Fruit fly (Drosophila melanogaster) whole organism, embryonic: ENCODE measurements around the gene fig.
A peak's percentile ranks its signal among the peaks of the same experiment; 100 is the strongest.

Experiments used
- Abd-B ChIP-seq: fragments of 200-800 bp; sonication (Bioruptor generic); optimal IDR thresholded peaks from 2 replicates; lab custom pipeline; 2018; ENCODE audit warnings: missing biosample characterization, mild to moderate bottlenecking, missing genetic modification characterization, moderate library complexity
- C15 ChIP-seq: fragments of 200-800 bp; sonication (Bioruptor generic); IDR thresholded peaks from 3 replicates; pipeline ENCODE4 v1.3.6; 2022; ENCODE audit warnings: missing biosample characterization, missing genetic modification characterization
- CG11456 ChIP-seq: fragments of 200-800 bp; sonication (Bioruptor generic); IDR thresholded peaks from 3 replicates; pipeline ENCODE4 v1.3.6; 2022; ENCODE audit warnings: missing biosample characterization, missing genetic modification characterization
- CG12391 ChIP-seq: fragments of 200-800 bp; sonication (Bioruptor generic); optimal IDR thresholded peaks from 3 replicates; lab custom pipeline; 2018; ENCODE audit warnings: missing biosample characterization, mild to moderate bottlenecking, missing genetic modification characterization, moderate library complexity
- CG13296 ChIP-seq: fragments of 200-800 bp; sonication (Bioruptor generic); optimal IDR thresholded peaks from 3 replicates; lab custom pipeline; 2018; ENCODE audit warnings: missing biosample characterization, mild to moderate bottlenecking, missing genetic modification characterization
- CG13424 ChIP-seq: fragments of 200-800 bp; sonication (Bioruptor generic); optimal IDR thresholded peaks from 2 replicates; lab custom pipeline; 2019; ENCODE audit warnings: missing biosample characterization, mild to moderate bottlenecking, missing genetic modification characterization, moderate library complexity
- CG14710 ChIP-seq: fragments of 200-800 bp; sonication (Bioruptor generic); optimal IDR thresholded peaks from 3 replicates; lab custom pipeline; 2019; ENCODE audit warnings: missing biosample characterization, mild to moderate bottlenecking, missing genetic modification characterization, moderate library complexity
- CG15073 ChIP-seq: fragments of 200-800 bp; sonication (Bioruptor generic); optimal IDR thresholded peaks from 2 replicates; lab custom pipeline; 2016; ENCODE audit warnings: missing biosample characterization, missing genetic modification characterization
- CG15514 ChIP-seq: fragments of 200-800 bp; sonication (Bioruptor generic); optimal IDR thresholded peaks from 3 replicates; lab custom pipeline; 2017; ENCODE audit warnings: missing biosample characterization, missing genetic modification characterization, mild to moderate bottlenecking, moderate library complexity, missing genetic modification reagents
- CG1603 ChIP-seq: fragments of 200-800 bp; sonication (Bioruptor generic); optimal IDR thresholded peaks from 2 replicates; lab custom pipeline; 2019; ENCODE audit warnings: missing biosample characterization, mild to moderate bottlenecking, missing genetic modification characterization, moderate library complexity
- CG17612 ChIP-seq: fragments of 200-800 bp; sonication (Bioruptor generic); IDR thresholded peaks from 2 replicates; pipeline ENCODE4 v1.3.6; 2022; ENCODE audit warnings: missing biosample characterization, missing genetic modification characterization
- CG18476 ChIP-seq: fragments of 200-800 bp; sonication (Bioruptor generic); optimal IDR thresholded peaks from 2 replicates; lab custom pipeline; 2016; ENCODE audit warnings: missing biosample characterization, mild to moderate bottlenecking, missing genetic modification characterization
- CG30431 ChIP-seq: fragments of 200-800 bp; sonication (Bioruptor generic); optimal IDR thresholded peaks from 2 replicates; lab custom pipeline; 2017; ENCODE audit warnings: missing biosample characterization, missing genetic modification characterization
- CG32532 ChIP-seq: fragments of 200-800 bp; sonication (Bioruptor generic); IDR thresholded peaks from 2 replicates; pipeline ENCODE4 v1.3.6; 2022; ENCODE audit warnings: missing biosample characterization, missing genetic modification characterization
- CG33213 ChIP-seq: fragments of 200-800 bp; sonication (Bioruptor generic); optimal IDR thresholded peaks from 3 replicates; lab custom pipeline; 2016; ENCODE audit warnings: missing biosample characterization, missing genetic modification characterization
- CG3838 ChIP-seq: fragments of 200-800 bp; sonication (Bioruptor generic); optimal IDR thresholded peaks from 3 replicates; lab custom pipeline; 2016; ENCODE audit warnings: missing biosample characterization, missing genetic modification characterization
- CG3995 ChIP-seq: fragments of 200-800 bp; sonication (Bioruptor generic); optimal IDR thresholded peaks from 3 replicates; lab custom pipeline; 2016; ENCODE audit warnings: missing biosample characterization, missing genetic modification characterization
- CG8924 ChIP-seq: fragments of 200-800 bp; optimal IDR thresholded peaks from 3 replicates; lab custom pipeline; 2019; ENCODE audit warnings: missing biosample characterization, mild to moderate bottlenecking, missing genetic modification characterization, moderate library complexity
- CG9932 ChIP-seq: fragments of 200-800 bp; sonication (Bioruptor generic); IDR thresholded peaks from 2 replicates; pipeline ENCODE4 v1.3.6; 2022; ENCODE audit warnings: missing biosample characterization, missing genetic modification characterization
- CkIIα-i1 ChIP-seq: fragments of 200-800 bp; sonication (Bioruptor generic); IDR thresholded peaks from 2 replicates; pipeline ENCODE4 v1.3.6; 2022; ENCODE audit warnings: missing biosample characterization, missing genetic modification characterization
- Dip2 ChIP-seq: fragments of 200-800 bp; sonication (Bioruptor generic); IDR thresholded peaks from 2 replicates; pipeline ENCODE4 v1.3.6; 2022; ENCODE audit warnings: missing biosample characterization, missing genetic modification characterization
- Dll ChIP-seq: fragments of 200-800 bp; sonication (Bioruptor generic); IDR thresholded peaks from 4 replicates; pipeline ENCODE4 v1.3.6; 2022; ENCODE audit warnings: missing biosample characterization, missing genetic modification characterization; ENCODE audit not compliant: partially characterized antibody
- Doc3 ChIP-seq: fragments of 200-800 bp; sonication (Bioruptor generic); IDR thresholded peaks from 3 replicates; pipeline ENCODE4 v1.3.6; 2022; ENCODE audit warnings: missing biosample characterization, missing genetic modification characterization; ENCODE audit not compliant: partially characterized antibody
- Dref ChIP-seq: fragments of 200-800 bp; sonication (Bioruptor generic); IDR thresholded peaks from 2 replicates; pipeline ENCODE4 v1.3.6; 2022; ENCODE audit warnings: missing biosample characterization, missing genetic modification characterization
- Fer1 ChIP-seq: fragments of 200-800 bp; sonication (Bioruptor generic); optimal IDR thresholded peaks from 2 replicates; lab custom pipeline; 2017; ENCODE audit warnings: missing biosample characterization, mild to moderate bottlenecking, missing genetic modification characterization
- Fer2 ChIP-seq: fragments of 200-800 bp; sonication (Bioruptor generic); optimal IDR thresholded peaks from 2 replicates; lab custom pipeline; 2018; ENCODE audit warnings: missing biosample characterization, mild to moderate bottlenecking, missing genetic modification characterization, moderate library complexity
- Hey ChIP-seq: fragments of 200-800 bp; sonication (Bioruptor generic); optimal IDR thresholded peaks from 3 replicates; lab custom pipeline; 2018; ENCODE audit warnings: missing biosample characterization, mild to moderate bottlenecking, missing genetic modification characterization
- Neu2 ChIP-seq: fragments of 200-800 bp; sonication (Bioruptor generic); optimal IDR thresholded peaks from 3 replicates; lab custom pipeline; 2016; ENCODE audit warnings: missing biosample characterization, missing genetic modification characterization, borderline replicate concordance
- Nf-YC ChIP-seq: fragments of 200-800 bp; optimal IDR thresholded peaks from 3 replicates; lab custom pipeline; 2019; ENCODE audit warnings: missing biosample characterization, mild to moderate bottlenecking, missing genetic modification characterization, moderate library complexity
- NfI ChIP-seq: fragments of 200-800 bp; sonication (Bioruptor generic); optimal IDR thresholded peaks from 3 replicates; lab custom pipeline; 2018; ENCODE audit warnings: missing biosample characterization, mild to moderate bottlenecking, missing genetic modification characterization, moderate library complexity
- Ravus ChIP-seq: fragments of 200-800 bp; sonication (Bioruptor generic); IDR thresholded peaks from 2 replicates; pipeline ENCODE4 v1.3.6; 2022; ENCODE audit warnings: missing biosample characterization, missing genetic modification characterization
- Sry-β ChIP-seq: fragments of 200-800 bp; sonication (Bioruptor generic); optimal IDR thresholded peaks from 2 replicates; lab custom pipeline; 2018; ENCODE audit warnings: missing biosample characterization, mild to moderate bottlenecking, missing genetic modification characterization, moderate library complexity
- Ssrp ChIP-seq: fragments of 200-800 bp; sonication (Bioruptor generic); optimal IDR thresholded peaks from 2 replicates; lab custom pipeline; 2018; ENCODE audit warnings: missing biosample characterization, mild to moderate bottlenecking, missing genetic modification characterization, moderate library complexity
- Vsx1 ChIP-seq: fragments of 200-800 bp; sonication (Bioruptor generic); optimal IDR thresholded peaks from 2 replicates; lab custom pipeline; 2017; ENCODE audit warnings: missing biosample characterization, mild to moderate bottlenecking, missing genetic modification characterization, missing genetic modification reagents
- amos ChIP-seq: fragments of 200-800 bp; sonication (Bioruptor generic); IDR thresholded peaks from 2 replicates; pipeline ENCODE4 v1.3.6; 2022; ENCODE audit warnings: missing biosample characterization, missing genetic modification characterization; ENCODE audit not compliant: partially characterized antibody
- ara ChIP-seq: fragments of 200-800 bp; sonication (Bioruptor generic); IDR thresholded peaks from 2 replicates; pipeline ENCODE4 v1.3.6; 2022; ENCODE audit warnings: missing biosample characterization, missing genetic modification characterization
- bbx ChIP-seq: fragments of 200-800 bp; sonication (Bioruptor generic); IDR thresholded peaks from 2 replicates; pipeline ENCODE4 v1.3.6; 2022; ENCODE audit warnings: missing biosample characterization, missing genetic modification characterization; ENCODE audit not compliant: partially characterized antibody
- ci ChIP-seq: fragments of 200-800 bp; sonication (Bioruptor generic); IDR thresholded peaks from 3 replicates; pipeline ENCODE4 v1.3.6; 2022; ENCODE audit warnings: missing biosample characterization, missing genetic modification characterization
- croc ChIP-seq: fragments of 200-800 bp; sonication (Bioruptor generic); conservative IDR thresholded peaks from 3 replicates; pipeline ENCODE4 v1.3.6; 2022; ENCODE audit warnings: missing biosample characterization, missing genetic modification characterization
- fd96Cb ChIP-seq: fragments of 200-800 bp; sonication (Bioruptor generic); optimal IDR thresholded peaks from 2 replicates; lab custom pipeline; 2018; ENCODE audit warnings: missing biosample characterization, mild to moderate bottlenecking, missing genetic modification characterization, moderate library complexity
- gfzf ChIP-seq: fragments of 200-800 bp; sonication (Bioruptor generic); optimal IDR thresholded peaks from 2 replicates; lab custom pipeline; 2016; ENCODE audit warnings: missing biosample characterization, mild to moderate bottlenecking, missing genetic modification characterization, moderate library complexity
- lov ChIP-seq, 2 experiments: fragments of 200-800 bp in 1 of 2; fragments of >200 bp in 1 of 2; sonication (Bioruptor generic) in 1 of 2; IDR thresholded peaks in 1 of 2; optimal IDR thresholded peaks in 1 of 2; 2 replicates in 1 of 2; 3 replicates in 1 of 2; pipeline versions ENCODE4 v1.3.6 to Lab custom; 2017 to 2022; ENCODE audit warnings: missing biosample characterization in 1 of 2, missing genetic modification characterization in 1 of 2
- mld ChIP-seq: fragments of 200-800 bp; sonication (Bioruptor generic); IDR thresholded peaks from 3 replicates; pipeline ENCODE4 v1.3.6; 2022; ENCODE audit warnings: missing biosample characterization, missing genetic modification characterization; ENCODE audit not compliant: partially characterized antibody
- peb ChIP-seq: fragments of 200-800 bp; sonication (Bioruptor generic); IDR thresholded peaks from 2 replicates; pipeline ENCODE4 v1.3.6; 2022; ENCODE audit warnings: missing biosample characterization, missing genetic modification characterization
- pita ChIP-seq: fragments of 200-800 bp; sonication (Bioruptor generic); optimal IDR thresholded peaks from 2 replicates; lab custom pipeline; 2017; ENCODE audit warnings: missing biosample characterization, mild to moderate bottlenecking, missing genetic modification characterization
- psq ChIP-seq: fragments of 200-800 bp; sonication (Bioruptor generic); optimal IDR thresholded peaks from 2 replicates; lab custom pipeline; 2017; ENCODE audit warnings: missing biosample characterization, missing genetic modification characterization
- sisA ChIP-seq: fragments of 200-800 bp; sonication (Bioruptor generic); IDR thresholded peaks from 2 replicates; pipeline ENCODE4 v1.3.6; 2022; ENCODE audit warnings: missing biosample characterization, missing genetic modification characterization
- sr ChIP-seq: fragments of 200-800 bp; sonication (Bioruptor generic); IDR thresholded peaks from 3 replicates; pipeline ENCODE4 v1.3.6; 2022; ENCODE audit warnings: missing biosample characterization, missing genetic modification characterization
- stc ChIP-seq: fragments of 200-800 bp; sonication (Bioruptor generic); IDR thresholded peaks from 2 replicates; pipeline ENCODE4 v1.3.6; 2022; ENCODE audit warnings: missing biosample characterization, missing genetic modification characterization
- tgo ChIP-seq: fragments of 200-800 bp; sonication (Bioruptor generic); IDR thresholded peaks from 3 replicates; pipeline ENCODE4 v1.3.6; 2022; ENCODE audit warnings: missing biosample characterization, missing genetic modification characterization
- tx ChIP-seq: fragments of 200-800 bp; sonication (Bioruptor generic); optimal IDR thresholded peaks from 2 replicates; lab custom pipeline; 2016; ENCODE audit warnings: missing biosample characterization, missing genetic modification characterization

The fig gene

dm6 chr3R:29737891-29738290, 42.4 kb downstream of the fig start, which contains the start of gene Gnpnat (continued):
- TF ChIP-seq Nf-YC (tag; lab: Kevin White, UChicago) (no peak), peb (no peak), CG8924 (tag; lab: Kevin White, UChicago) (peak; percentile 57), amos (GFP tag; lab: Robert Waterston, UW) (no peak), pita (GFP tag; lab: Kevin White, UChicago) (no peak), Dll (GFP tag; lab: Robert Waterston, UW) (no peak), Fer1 (peak; percentile 66), CG13424 (peak; percentile 68), CG32532 (GFP tag; lab: Robert Waterston, UW) (no peak), Sry-β (no peak), Abd-B (GFP tag; lab: Kevin White, UChicago) (peak; percentile 23), tx (GFP tag; lab: Kevin White, UChicago) (no peak), ci (no peak), CG33213 (GFP tag; lab: Kevin White, UChicago) (no peak), NfI (GFP tag; lab: Kevin White, UChicago) (peak; percentile 48), CG12391 (tag; lab: Kevin White, UChicago) (peak; percentile 75), CG3838 (GFP tag; lab: Kevin White, UChicago) (no peak), Neu2 (GFP tag; lab: Kevin White, UChicago) (no peak), CG3995 (GFP tag; lab: Kevin White, UChicago) (no peak), CG30431 (peak; percentile 5), C15 (no peak), CG15073 (no peak), Fer2 (tag; lab: Kevin White, UChicago) (no peak), CG1603 (tag; lab: Kevin White, UChicago) (peak; percentile 74), Ravus (GFP tag; lab: Robert Waterston, UW) (no peak), fd96Cb (tag; lab: Kevin White, UChicago) (peak; percentile 38), bbx (GFP tag; lab: Robert Waterston, UW) (no peak), CG18476 (GFP tag; lab: Kevin White, UChicago) (peak; percentile 18), stc (GFP tag; lab: Robert Waterston, UW) (no peak), mld (no peak), CkIIα-i1 (GFP tag; lab: Robert Waterston, UW) (no peak), sr (no peak), Vsx1 (GFP tag; lab: Kevin White, UChicago) (no peak), Hey (tag; lab: Kevin White, UChicago) (no peak), Doc3 (no peak), CG11456 (GFP tag; lab: Robert Waterston, UW) (no peak), croc (GFP tag; lab: Robert Waterston, UW) (no peak), sisA (GFP tag; lab: Robert Waterston, UW) (no peak), Ssrp (tag; lab: Kevin White, UChicago) (peak; percentile 39), ara (no peak), CG9932 (GFP tag; lab: Robert Waterston, UW) (no peak), CG15514 (GFP tag; lab: Kevin White, UChicago) (peak; percentile 37), Dref (GFP tag; lab: Robert Waterston, UW) (no peak), CG14710 (tag; lab: Kevin White, UChicago) (peak; percentile 32), Dip2 (GFP tag; lab: Robert Waterston, UW) (no peak), tgo (GFP tag; lab: Robert Waterston, UW) (no peak), CG17612 (GFP tag; lab: Robert Waterston, UW) (no peak), CG13296 (GFP tag; lab: Kevin White, UChicago) (peak; percentile 50), gfzf (GFP tag; lab: Kevin White, UChicago) (no peak), lov (optimal IDR thresholded peaks at IDR 0.05; lab: Kevin White, UChicago) (no peak), lov (GFP tag; IDR thresholded peaks at IDR 0.05; lab: Robert Waterston, UW) (no peak), psq (GFP tag; lab: Kevin White, UChicago) (peak; percentile 43)
